Fruit fly (Drosophila melanogaster) whole organism, prepupa: ENCODE results near the gene Coprox.

Source experiments
- CG10631 ChIP-seq: fragments of 200-800 bp; sonication (Bioruptor generic); optimal IDR thresholded peaks from 2 replicates; lab custom pipeline; 2016; ENCODE audit warnings: missing biosample characterization, missing genetic modification characterization
- CG11294 ChIP-seq: fragments of 200-800 bp; sonication (Bioruptor generic); IDR thresholded peaks from 2 replicates; pipeline ENCODE4 v1.3.6; 2022; ENCODE audit warnings: missing biosample characterization, missing genetic modification characterization
- CG11762 ChIP-seq: fragments of 200-800 bp; sonication (Bioruptor generic); optimal IDR thresholded peaks from 3 replicates; lab custom pipeline; 2016; ENCODE audit warnings: missing biosample characterization, missing genetic modification characterization; ENCODE audit not compliant: insufficient read depth
- CG1621 ChIP-seq: fragments of 200-800 bp; sonication (Bioruptor generic); optimal IDR thresholded peaks from 3 replicates; lab custom pipeline; 2018; ENCODE audit warnings: missing biosample characterization, mild to moderate bottlenecking, missing genetic modification characterization
- CG3032 ChIP-seq: fragments of 200-800 bp; optimal IDR thresholded peaks from 2 replicates; lab custom pipeline; 2019; ENCODE audit warnings: missing biosample characterization, mild to moderate bottlenecking, missing genetic modification characterization, moderate library complexity
- CG31627 ChIP-seq: fragments of 200-800 bp; sonication (Bioruptor generic); optimal IDR thresholded peaks from 3 replicates; lab custom pipeline; 2016; ENCODE audit warnings: missing biosample characterization, missing genetic modification characterization
- CG3919 ChIP-seq: fragments of 200-800 bp; sonication (Bioruptor generic); optimal IDR thresholded peaks from 3 replicates; lab custom pipeline; 2016; ENCODE audit warnings: missing biosample characterization, missing genetic modification characterization
- CG6163 ChIP-seq: fragments of 200-800 bp; sonication (Bioruptor generic); IDR thresholded peaks from 3 replicates; pipeline ENCODE4 v1.3.6; 2022; ENCODE audit warnings: missing biosample characterization, missing genetic modification characterization
- CG6276 ChIP-seq: fragments of 200-800 bp; sonication (Bioruptor generic); optimal IDR thresholded peaks from 2 replicates; lab custom pipeline; 2017; ENCODE audit warnings: missing biosample characterization, mild to moderate bottlenecking, missing genetic modification characterization
- CG6792 ChIP-seq: fragments of 200-800 bp; sonication (Bioruptor generic); optimal IDR thresholded peaks from 3 replicates; lab custom pipeline; 2016; ENCODE audit warnings: missing biosample characterization, missing genetic modification characterization
- CG6854 ChIP-seq: fragments of 200-800 bp; sonication (Bioruptor generic); optimal IDR thresholded peaks from 2 replicates; lab custom pipeline; 2017; ENCODE audit warnings: missing biosample characterization, mild to moderate bottlenecking, missing genetic modification characterization
- CG7368 ChIP-seq: fragments of 200-800 bp; sonication (Bioruptor generic); optimal IDR thresholded peaks from 3 replicates; lab custom pipeline; 2016; ENCODE audit warnings: missing biosample characterization, missing genetic modification characterization
- CG8632 ChIP-seq: fragments of 200-800 bp; sonication (Bioruptor generic); optimal IDR thresholded peaks from 3 replicates; lab custom pipeline; 2016; ENCODE audit warnings: missing biosample characterization, missing genetic modification characterization
- CG9139 ChIP-seq: fragments of 200-800 bp; sonication (Bioruptor generic); optimal IDR thresholded peaks from 3 replicates; lab custom pipeline; 2017; ENCODE audit warnings: missing biosample characterization, mild to moderate bottlenecking, missing genetic modification characterization
- Eip75B ChIP-seq: fragments of 200-800 bp; sonication (Bioruptor generic); optimal IDR thresholded peaks from 3 replicates; lab custom pipeline; 2016; ENCODE audit warnings: missing biosample characterization, missing genetic modification characterization
- Ets21C ChIP-seq: fragments of 200-800 bp; sonication (Bioruptor generic); optimal IDR thresholded peaks from 3 replicates; lab custom pipeline; 2016; ENCODE audit warnings: missing biosample characterization, missing genetic modification characterization
- Gug ChIP-seq: fragments of 200-800 bp; sonication (Bioruptor generic); IDR thresholded peaks from 2 replicates; pipeline ENCODE4 v1.3.6; 2022; ENCODE audit warnings: missing biosample characterization, missing genetic modification characterization
- Hr39 ChIP-seq: fragments of 200-800 bp; sonication (Bioruptor generic); optimal IDR thresholded peaks from 2 replicates; lab custom pipeline; 2016; ENCODE audit warnings: missing biosample characterization, missing genetic modification characterization
- Hr4 ChIP-seq: fragments of 200-800 bp; sonication (Bioruptor generic); optimal IDR thresholded peaks from 3 replicates; lab custom pipeline; 2016; ENCODE audit warnings: missing biosample characterization, missing genetic modification characterization
- Smox ChIP-seq: fragments of 200-800 bp; sonication (Bioruptor generic); optimal IDR thresholded peaks from 3 replicates; lab custom pipeline; 2016; ENCODE audit warnings: missing biosample characterization, missing genetic modification characterization
- Sox14 ChIP-seq: fragments of 200-800 bp; sonication (Bioruptor generic); optimal IDR thresholded peaks from 3 replicates; lab custom pipeline; 2016; ENCODE audit warnings: missing biosample characterization, missing genetic modification characterization
- Sox15 ChIP-seq: fragments of 200-800 bp; sonication (Bioruptor generic); optimal IDR thresholded peaks from 3 replicates; lab custom pipeline; 2016; ENCODE audit warnings: missing biosample characterization, missing genetic modification characterization
- cyc ChIP-seq: fragments of 200-800 bp; sonication (Bioruptor generic); optimal IDR thresholded peaks from 3 replicates; lab custom pipeline; 2016; ENCODE audit warnings: missing biosample characterization, missing genetic modification characterization
- dsx ChIP-seq: fragments of 200-800 bp; optimal IDR thresholded peaks from 3 replicates; lab custom pipeline; 2019; ENCODE audit warnings: missing biosample characterization, mild to moderate bottlenecking, missing genetic modification characterization, moderate library complexity; ENCODE audit not compliant: poor library complexity, severe bottlenecking
- eg ChIP-seq: fragments of 200-800 bp; sonication (Bioruptor generic); IDR thresholded peaks from 3 replicates; pipeline ENCODE4 v1.3.6; 2022; ENCODE audit warnings: missing biosample characterization, missing genetic modification characterization
- esn ChIP-seq: fragments of 200-800 bp; sonication (Bioruptor generic); optimal IDR thresholded peaks from 2 replicates; lab custom pipeline; 2016; ENCODE audit warnings: missing biosample characterization, mild to moderate bottlenecking, missing genetic modification characterization, moderate library complexity
- fd59A ChIP-seq: fragments of 200-800 bp; sonication (Bioruptor generic); optimal IDR thresholded peaks from 2 replicates; lab custom pipeline; 2017; ENCODE audit warnings: missing biosample characterization, mild to moderate bottlenecking, missing genetic modification characterization, missing genetic modification reagents
- fkh ChIP-seq: fragments of 200-800 bp; sonication (Bioruptor generic); optimal IDR thresholded peaks from 3 replicates; lab custom pipeline; 2017; ENCODE audit warnings: missing biosample characterization, mild to moderate bottlenecking, missing genetic modification characterization, moderate library complexity
- lz ChIP-seq: fragments of 200-800 bp; sonication (Bioruptor generic); optimal IDR thresholded peaks from 3 replicates; lab custom pipeline; 2016; ENCODE audit warnings: missing biosample characterization, missing genetic modification characterization
- net ChIP-seq: fragments of 200-800 bp; sonication (Bioruptor generic); optimal IDR thresholded peaks from 3 replicates; lab custom pipeline; 2016; ENCODE audit warnings: missing biosample characterization, missing genetic modification characterization
- pdm3 ChIP-seq: fragments of 200-800 bp; sonication (Bioruptor generic); optimal IDR thresholded peaks from 3 replicates; lab custom pipeline; 2016; ENCODE audit warnings: missing biosample characterization, missing genetic modification characterization
- salr ChIP-seq, 2 experiments: fragments of 200-800 bp; sonication (Bioruptor generic); optimal IDR thresholded peaks; 3 replicates each; lab custom pipeline; 2016 to 2018; ENCODE audit warnings: missing biosample characterization in 2 of 2, missing genetic modification characterization in 2 of 2, mild to moderate bottlenecking in 1 of 2
- spab ChIP-seq: fragments of 200-800 bp; sonication (Bioruptor generic); optimal IDR thresholded peaks from 2 replicates; lab custom pipeline; 2017; ENCODE audit warnings: missing biosample characterization, mild to moderate bottlenecking, missing genetic modification characterization, missing genetic modification reagents
- svp ChIP-seq: fragments of 200-800 bp; sonication (Bioruptor generic); peaks from one replicate; lab custom pipeline; 2016; ENCODE audit warnings: missing biosample characterization, missing genetic modification characterization
- topi ChIP-seq: fragments of 200-800 bp; sonication (Bioruptor generic); optimal IDR thresholded peaks from 3 replicates; lab custom pipeline; 2016; ENCODE audit warnings: missing biosample characterization, missing genetic modification characterization
- vri ChIP-seq: fragments of 200-800 bp; sonication (Bioruptor generic); optimal IDR thresholded peaks from 3 replicates; lab custom pipeline; 2016; ENCODE audit warnings: missing biosample characterization, mild to moderate bottlenecking, missing genetic modification characterization

Coprox gene

dm6 chr2L:6950096-6950495, 14.1 kb upstream of the Coprox start, which contains the start of the genes Gas41 and SA1 (continued):
- TF ChIP-seq eg (GFP tag; lab: Robert Waterston, UW) (peak; percentile 80; the same call in 2 of the 3 replicates), Hr4 (GFP tag; lab: Kevin White, UChicago) (no peak), CG7368 (GFP tag; lab: Kevin White, UChicago) (no peak), net (GFP tag; lab: Kevin White, UChicago) (no peak), CG3032 (tag; lab: Kevin White, UChicago) (peak; percentile 90), Smox (no peak), CG31627 (GFP tag; lab: Kevin White, UChicago) (peak; percentile 29), topi (no peak), CG1621 (tag; lab: Kevin White, UChicago) (peak; percentile 32), CG6163 (GFP tag; lab: Robert Waterston, UW) (no peak), esn (GFP tag; lab: Kevin White, UChicago) (peak; percentile 87), svp (no peak), CG11294 (GFP tag; lab: Robert Waterston, UW) (peak; percentile 69; the same call in 1 of the 2 replicates)
- TF ChIP-seq, all 60 proteins: peak for 18

dm6 chr2L:6956725-6957124, 7.5 kb upstream of the Coprox start, which contains the start of the genes CG13775 and CG3430:
Gene CG13775, minus strand, starts transcription at chr2L:6956950.
Gene CG3430, plus strand, starts transcription at chr2L:6957008.
- TF ChIP-seq spab (GFP tag; lab: Kevin White, UChicago) (no peak), vri (GFP tag; lab: Kevin White, UChicago) (peak; percentile 59), lz (GFP tag; lab: Kevin White, UChicago) (no peak), Gug (GFP tag; lab: Robert Waterston, UW) (no peak), Smox (no peak), fkh (no peak), CG8632 (GFP tag; lab: Kevin White, UChicago) (no peak), Ets21C (GFP tag; lab: Kevin White, UChicago) (no peak), CG6854 (GFP tag; lab: Kevin White, UChicago) (peak; percentile 35), esn (GFP tag; lab: Kevin White, UChicago) (peak; percentile 45), CG31627 (GFP tag; lab: Kevin White, UChicago) (peak; percentile 22)

DNA sequence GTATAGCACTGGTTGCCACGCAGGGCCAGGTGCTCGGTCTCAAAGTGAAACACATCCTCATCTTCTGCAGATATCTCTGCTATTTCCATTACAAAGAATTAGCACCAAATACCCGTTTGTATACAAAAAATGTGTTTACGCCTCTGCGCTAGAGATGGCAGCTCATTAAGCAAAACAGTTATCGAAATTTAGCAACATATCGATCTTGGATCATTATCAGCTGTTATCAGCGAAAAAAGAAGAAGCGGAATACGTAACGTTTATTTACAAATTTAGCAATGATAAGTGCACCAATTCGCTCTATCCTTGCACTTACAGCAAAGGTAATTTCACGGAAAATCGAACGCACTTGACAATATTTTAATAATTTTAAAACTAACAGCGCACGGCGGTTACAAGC, 4.1 kb upstream of the Coprox start, which contains the start of the genes Atac1 and Hmgcl:
Gene Atac1 (minus strand): TSS at position 164 of the 400 bp plus-strand sequence.
Gene Hmgcl (plus strand): TSS at position 213 of the 400 bp plus-strand sequence.
- peak; percentile 93 for TF ChIP-seq vri (GFP tag; lab: Kevin White, UChicago)
- no peak for TF ChIP-seq Eip75B (GFP tag; lab: Kevin White, UChicago)
- TF ChIP-seq, all 60 proteins: peak for 1

dm6 chr2L:6964632-6965031, 411 bp downstream of the Coprox start:
- no peak for TF ChIP-seq salr (GFP tag; optimal IDR thresholded peaks at IDR 0.05; lab: Kevin White, UChicago)
- no peak for TF ChIP-seq Hr39
- TF ChIP-seq CG3032 (tag; lab: Kevin White, UChicago) = no peak
- TF ChIP-seq CG6792 (GFP tag; lab: Kevin White, UChicago) = no peak
- TF ChIP-seq CG11762 (GFP tag; lab: Kevin White, UChicago) = no peak
- TF ChIP-seq dsx (GFP tag; lab: Kevin White, UChicago) = no peak
- TF ChIP-seq pdm3 = no peak
- no peak for TF ChIP-seq lz (GFP tag; lab: Kevin White, UChicago)
- no peak for TF ChIP-seq Sox14 (GFP tag; lab: Kevin White, UChicago)
- no peak for TF ChIP-seq svp
- TF ChIP-seq Sox15 (GFP tag; lab: Kevin White, UChicago) = no peak
- no peak for TF ChIP-seq CG31627 (GFP tag; lab: Kevin White, UChicago)
- TF ChIP-seq fd59A = no peak
- no peak for TF ChIP-seq CG6276 (GFP tag; lab: Kevin White, UChicago)
- no peak for TF ChIP-seq CG8632 (GFP tag; lab: Kevin White, UChicago)
- TF ChIP-seq cyc (GFP tag; lab: Kevin White, UChicago) = no peak
- TF ChIP-seq CG10631 (GFP tag; lab: Kevin White, UChicago) = no peak
- TF ChIP-seq topi = no peak
- no peak for TF ChIP-seq CG9139 (GFP tag; lab: Kevin White, UChicago)
- TF ChIP-seq CG3919 (GFP tag; lab: Kevin White, UChicago) = no peak
- TF ChIP-seq, all 60 proteins: peak for 0
